Worm (Caenorhabditis elegans): ENCODE results near the gene C15H9.5.
A peak's percentile ranks its signal among the peaks of the same experiment; 100 is the strongest.

C15H9.5 gene

DNA sequence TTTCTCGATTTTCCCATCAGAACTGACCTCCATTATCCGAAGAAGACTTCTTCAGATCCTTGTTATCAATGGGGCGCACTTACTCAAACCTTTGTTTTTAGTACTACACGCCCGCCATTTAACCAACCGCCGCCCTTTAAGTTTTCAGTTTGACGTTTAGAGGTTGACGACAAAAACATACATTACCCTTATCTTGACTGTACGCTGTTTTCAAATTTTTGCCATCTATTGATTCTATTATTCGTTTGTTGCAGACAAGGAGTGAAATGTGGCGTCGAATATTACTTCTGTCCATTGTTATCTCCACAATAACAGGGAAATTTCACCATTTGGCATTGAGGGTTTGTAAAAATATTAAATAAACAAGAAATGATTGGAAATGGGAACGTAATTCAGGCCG, at the start of gene C15H9.5:
C15H9.5 (plus strand) TSS at position 255 of the 400 bp plus-strand sequence.
- TF ChIP-seq nfya-1 (tag; optimal IDR thresholded peaks at IDR 0.05): peak; percentile 43
- TF ChIP-seq ceh-22 (tag; optimal IDR thresholded peaks at IDR 0.05): no peak

DNA sequence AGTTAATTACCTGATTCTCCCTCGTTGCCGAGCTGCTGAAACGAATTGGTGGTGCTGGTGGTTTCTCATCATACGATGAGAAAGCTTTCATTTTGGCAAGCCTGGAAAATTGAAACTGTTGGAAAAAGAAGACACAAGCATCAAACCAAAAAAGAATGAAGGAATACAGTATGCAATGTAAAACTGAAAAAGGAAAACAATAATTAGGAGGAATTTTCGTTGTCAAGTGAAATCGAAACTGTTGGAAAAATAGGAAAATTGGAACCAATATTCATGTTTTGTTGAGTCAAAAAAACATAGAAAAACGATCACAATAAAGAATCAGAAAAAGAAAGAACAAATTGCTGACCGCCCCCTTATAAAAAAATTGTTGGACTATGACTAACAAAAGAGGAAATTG, 44.6 kb upstream of the C15H9.5 start, which contains the start of gene pak-1:
pak-1 (minus strand) TSS at position 101 of the 400 bp plus-strand sequence.
- TF ChIP-seq hlh-13 (GFP tag; optimal IDR thresholded peaks at IDR 0.05): no peak
- no peak for TF ChIP-seq hlh-6 (tag; optimal IDR thresholded peaks at IDR 0.05)

DNA sequence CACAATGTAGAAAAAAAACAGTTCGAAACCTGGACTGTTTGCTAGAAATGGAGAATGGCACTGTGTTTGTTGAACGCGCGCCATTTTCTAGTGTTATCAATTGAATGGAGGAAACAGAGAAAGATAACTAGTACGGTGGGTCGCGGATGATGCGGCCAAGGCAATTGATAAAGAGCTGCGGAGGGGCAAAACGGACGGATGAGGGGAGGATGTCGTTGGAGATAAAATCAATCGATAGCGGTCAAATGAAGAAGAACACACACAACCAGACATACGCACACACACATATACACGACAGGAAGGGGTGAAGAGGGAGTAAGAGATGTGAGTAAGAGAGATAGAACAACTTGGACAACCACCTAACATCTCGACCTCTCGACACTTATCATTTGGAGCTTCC, 43.0 kb upstream of the C15H9.5 start:
- no peak for TF ChIP-seq ref-2 (tag; optimal IDR thresholded peaks at IDR 0.05)
- peak; percentile 5 for TF ChIP-seq rnt-1 (tag; optimal IDR thresholded peaks at IDR 0.05)
- TF ChIP-seq elt-2 (tag; optimal IDR thresholded peaks at IDR 0.05): peak; percentile 76

DNA sequence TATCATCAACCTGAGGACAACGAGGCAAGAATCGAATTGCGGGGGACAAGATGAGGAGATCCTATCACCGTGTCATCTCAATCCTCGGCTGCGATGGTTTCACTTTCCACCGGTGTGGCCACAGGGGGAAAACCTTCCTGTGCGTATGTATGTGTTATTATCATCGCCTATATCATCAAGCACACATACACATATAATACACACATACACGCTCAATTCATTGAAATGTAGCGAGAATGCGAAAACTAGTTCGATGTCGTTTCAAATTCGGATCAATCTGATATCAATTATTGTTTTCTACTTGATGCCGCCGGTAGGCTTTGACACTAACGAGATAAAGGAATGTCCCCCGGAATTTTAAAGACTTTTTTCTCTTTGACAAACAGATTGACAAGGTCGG, 42.3 kb upstream of the C15H9.5 start:
- TF ChIP-seq sox-4 (tag; optimal IDR thresholded peaks at IDR 0.05): no peak
- no peak for TF ChIP-seq ceh-30 (tag; optimal IDR thresholded peaks at IDR 0.05)
- no peak for TF ChIP-seq ahr-1 (tag; optimal IDR thresholded peaks at IDR 0.05)
- TF ChIP-seq pros-1 (tag; optimal IDR thresholded peaks at IDR 0.05): no peak
- TF ChIP-seq madf-2 (tag; optimal IDR thresholded peaks at IDR 0.05): no peak
- TF ChIP-seq lim-6 (tag; optimal IDR thresholded peaks at IDR 0.05): no peak

DNA sequence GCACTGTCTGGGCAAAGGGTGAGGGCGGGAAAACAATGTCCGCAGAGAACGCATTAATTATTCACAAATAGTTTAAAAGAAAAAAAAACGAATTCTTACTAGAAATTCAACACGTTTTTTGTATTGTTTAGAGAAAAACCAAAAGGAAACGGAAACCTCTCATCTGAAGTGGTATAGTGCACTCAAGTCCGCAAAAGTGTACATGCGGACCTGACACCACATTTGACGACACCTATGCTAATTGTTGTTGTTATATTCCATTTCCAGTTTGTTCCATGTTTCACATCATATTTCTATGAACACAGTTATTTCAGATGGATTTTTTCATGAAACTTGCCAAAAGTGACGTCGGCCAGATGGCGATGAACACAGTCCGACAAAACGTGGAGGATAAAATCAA, 40.4 kb upstream of the C15H9.5 start, which contains the start of gene C45B2.6:
C45B2.6 (plus strand) TSS at position 136 of the 400 bp plus-strand sequence.
- TF ChIP-seq sox-2 (GFP tag; IDR thresholded peaks at IDR 0.05) (no peak), elt-2 (tag; optimal IDR thresholded peaks at IDR 0.05) (no peak), gmeb-2 (tag; optimal IDR thresholded peaks at IDR 0.05) (no peak), nhr-11 (tag; optimal IDR thresholded peaks at IDR 0.05) (no peak), C38D4.7 (GFP tag; optimal IDR thresholded peaks at IDR 0.05) (no peak), T23F11.4 (GFP tag; optimal IDR thresholded peaks at IDR 0.05) (no peak)

DNA sequence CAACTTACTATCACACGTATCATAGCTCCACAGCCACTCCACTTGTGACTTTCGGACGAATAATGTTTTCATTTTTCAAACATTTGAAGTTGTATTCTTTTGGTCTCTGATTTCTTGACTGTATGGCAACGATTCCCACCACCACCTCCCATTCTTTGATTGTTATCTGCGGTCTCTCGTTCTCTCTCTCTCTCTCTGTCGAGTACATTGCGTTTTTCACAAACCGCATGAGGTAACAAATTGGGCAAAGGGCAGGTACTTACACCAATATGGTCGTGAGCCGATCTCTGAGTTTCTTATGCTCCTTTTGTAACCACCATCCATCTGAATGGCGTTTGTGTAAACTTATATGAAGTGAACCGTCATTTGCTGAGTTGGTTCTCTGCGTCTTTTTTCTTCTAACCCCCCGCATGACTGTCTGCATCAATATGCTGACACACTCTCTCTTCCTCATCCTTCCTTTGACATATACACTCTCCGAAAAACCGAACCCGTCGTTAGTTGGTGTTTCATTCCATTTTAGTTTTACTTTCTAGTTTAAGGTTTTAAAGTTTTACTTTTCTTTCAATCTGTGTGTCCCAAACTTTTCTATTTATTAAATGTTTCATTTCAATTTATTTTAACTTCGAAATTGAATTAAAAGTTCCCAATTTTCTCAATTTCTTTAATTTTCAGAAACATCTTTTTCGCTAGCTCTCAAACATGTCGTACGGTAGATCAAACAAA, 35.4 kb upstream of the C15H9.5 start, which contains the start of gene gln-1:
gln-1 (plus strand) TSS at position 676 of the 726 bp plus-strand sequence.
- TF ChIP-seq pha-2 (tag; optimal IDR thresholded peaks at IDR 0.05): no peak
- TF ChIP-seq ref-2 (tag; optimal IDR thresholded peaks at IDR 0.05): peak; percentile 5
- no peak for TF ChIP-seq ztf-16 (tag; optimal IDR thresholded peaks at IDR 0.05)
- no peak for TF ChIP-seq nhr-232 (tag; optimal IDR thresholded peaks at IDR 0.05)
- TF ChIP-seq fkh-10 (GFP tag; optimal IDR thresholded peaks at IDR 0.05): no peak
- no peak for TF ChIP-seq mec-3 (tag; optimal IDR thresholded peaks at IDR 0.05; ENCODE audit: borderline replicate concordance)
- TF ChIP-seq ceh-30 (tag; optimal IDR thresholded peaks at IDR 0.05): no peak
- no peak for TF ChIP-seq elt-2 (tag; optimal IDR thresholded peaks at IDR 0.05)
- TF ChIP-seq sox-2 (GFP tag; IDR thresholded peaks at IDR 0.05): no peak
- TF ChIP-seq ceh-48 (tag; optimal IDR thresholded peaks at IDR 0.05): no peak
- no peak for TF ChIP-seq ceh-14 (tag; optimal IDR thresholded peaks at IDR 0.05)
- TF ChIP-seq ama-1 (optimal IDR thresholded peaks at IDR 0.05): no peak
- TF ChIP-seq fkh-6 (tag; optimal IDR thresholded peaks at IDR 0.05): no peak
- peak; percentile 64 for TF ChIP-seq rnt-1 (tag; optimal IDR thresholded peaks at IDR 0.05)
- no peak for TF ChIP-seq unc-55 (GFP tag; optimal IDR thresholded peaks at IDR 0.05)

DNA sequence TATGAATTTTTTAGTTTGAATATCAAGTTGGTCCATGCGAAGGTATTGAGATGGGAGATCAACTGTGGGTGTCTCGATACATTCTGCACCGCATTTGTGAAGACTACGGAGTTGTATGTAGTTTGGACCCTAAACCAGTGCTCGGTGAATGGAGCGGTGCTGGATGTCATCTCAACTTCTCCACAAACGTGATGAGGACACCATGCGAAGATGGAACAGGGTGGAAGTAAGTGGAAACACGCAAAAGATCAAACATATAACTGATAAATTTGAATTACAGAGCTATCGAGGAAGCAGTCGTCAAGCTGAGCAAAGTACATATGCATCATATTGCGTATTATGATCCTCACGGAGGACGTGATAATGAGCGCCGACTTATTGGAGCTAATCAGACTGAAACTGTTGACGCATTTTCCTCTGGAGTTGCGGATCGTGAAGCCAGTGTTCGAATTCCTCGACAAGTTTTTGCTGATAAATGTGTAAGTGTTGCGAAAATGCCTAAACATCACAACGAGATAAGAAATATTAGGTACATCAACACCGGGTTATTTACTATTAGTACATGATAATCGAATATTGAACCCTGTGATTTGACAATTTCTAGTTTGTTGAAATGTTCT, 33.8 kb upstream of the C15H9.5 start:
- TF ChIP-seq fax-1 (tag; optimal IDR thresholded peaks at IDR 0.05) (no peak), ceh-48 (tag; optimal IDR thresholded peaks at IDR 0.05) (no peak), elt-2 (tag; optimal IDR thresholded peaks at IDR 0.05) (no peak), pax-1 (tag; optimal IDR thresholded peaks at IDR 0.05) (no peak), unc-86 (tag; optimal IDR thresholded peaks at IDR 0.05) (no peak), ceh-9 (tag; optimal IDR thresholded peaks at IDR 0.05) (no peak), tbx-7 (tag; optimal IDR thresholded peaks at IDR 0.05) (no peak), ceh-24 (tag; optimal IDR thresholded peaks at IDR 0.05) (no peak), unc-42 (tag; optimal IDR thresholded peaks at IDR 0.05) (no peak), hlh-30 (tag; optimal IDR thresholded peaks at IDR 0.05; ENCODE audit: insufficient read depth) (no peak), ceh-34 (tag; optimal IDR thresholded peaks at IDR 0.05) (no peak)
